Worm (Caenorhabditis elegans) whole organism, L3 larva: ENCODE data around the gene C27F2.4.

ENCODE experiments used
- nhr-43 ChIP-seq: sonication (generic microtip); optimal IDR thresholded peaks from 2 replicates; lab custom pipeline; 2016; ENCODE audit warnings: mild to moderate bottlenecking, missing genetic modification characterization, missing compliant biosample characterization; ENCODE audit not compliant: poor library complexity, severe bottlenecking

C27F2.4 gene

DNA sequence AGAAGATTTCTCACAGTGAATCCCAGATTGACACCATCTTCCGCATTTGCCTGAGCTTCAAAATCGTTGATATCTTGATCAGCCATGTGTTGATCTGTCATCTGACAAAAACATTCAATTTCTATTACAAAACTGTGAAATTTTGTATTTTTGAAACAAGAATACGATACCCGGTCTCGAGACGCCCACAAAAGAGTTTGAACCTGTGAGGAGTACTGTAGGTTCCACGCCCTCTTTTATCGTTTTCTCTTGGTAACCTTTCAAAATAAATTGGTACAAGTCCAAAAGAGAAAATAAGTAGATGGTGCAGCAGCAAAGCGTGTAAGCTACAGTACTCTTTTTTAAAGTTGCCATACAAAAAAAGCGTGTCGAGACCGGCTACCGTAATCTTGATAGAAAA lies 50.2 kb downstream of the C27F2.4 start, which contains the start of gene F26F4.12:
Gene F26F4.12, minus strand, starts transcription at position 101 of the 400 bp plus-strand sequence.
- no peak for TF ChIP-seq nhr-43 (tag; lab: Kevin White, UChicago)
